Fruit fly (Drosophila melanogaster) Kc167 (cell line): Measurements from ENCODE around the gene CG31245.

Experiments used
- Myc ChIP-seq: fragments of >200 bp; optimal IDR thresholded peaks from 2 replicates; lab custom pipeline; 2017; ENCODE audit warnings: missing external identifiers
- h ChIP-seq: fragments of >200 bp; optimal IDR thresholded peaks from 3 replicates; lab custom pipeline; 2018; ENCODE audit warnings: missing external identifiers
- psq ChIP-seq: fragments of >200 bp; optimal IDR thresholded peaks from 2 replicates; lab custom pipeline; 2017; ENCODE audit warnings: missing external identifiers
- ttk ChIP-seq: sonication (Bioruptor generic); optimal IDR thresholded peaks from 2 replicates; lab custom pipeline; 2017; ENCODE audit warnings: missing external identifiers

DNA sequence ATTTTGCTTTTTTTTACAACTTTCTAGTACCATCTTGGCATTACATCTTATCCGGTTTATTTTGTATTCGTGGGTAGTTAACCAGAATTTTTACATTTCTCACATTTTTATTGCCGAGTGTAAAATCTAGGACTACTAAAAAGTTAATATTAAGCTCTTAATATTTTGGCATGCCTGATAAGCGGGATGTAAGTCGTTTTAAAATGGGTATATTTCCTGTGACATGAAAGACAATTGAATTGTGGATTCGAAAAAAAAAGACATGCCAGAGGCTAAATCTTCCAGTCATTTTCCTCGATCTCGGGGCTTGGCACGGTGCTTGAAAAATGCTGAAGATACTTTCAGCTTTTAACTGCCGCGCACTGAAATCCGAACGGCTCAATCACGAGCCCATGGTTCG, at the start of gene CG31245:
- TF ChIP-seq psq (lab: Kevin White, UChicago), result no peak
- TF ChIP-seq Myc (lab: Kevin White, UChicago), result no peak
- no peak for TF ChIP-seq ttk (lab: Kevin White, UChicago)
- TF ChIP-seq h (lab: Kevin White, UChicago), result no peak
